Worm (Caenorhabditis elegans) whole organism, L4 larva: ENCODE results near the gene dop-2.

Source experiments
- F37D6.2 ChIP-seq: sonication (generic microtip); optimal IDR thresholded peaks from 2 replicates; lab custom pipeline; 2016; ENCODE audit warnings: mild to moderate bottlenecking, missing genetic modification characterization, missing compliant biosample characterization
- F49E8.2 ChIP-seq: sonication (generic microtip); optimal IDR thresholded peaks from 2 replicates; lab custom pipeline; 2016; ENCODE audit warnings: missing compliant biosample characterization, mild to moderate bottlenecking, missing genetic modification characterization, borderline replicate concordance
- ZK337.2 ChIP-seq: fragments of 200-800 bp; sonication (Bioruptor generic); IDR thresholded peaks from 2 replicates; pipeline ENCODE4 v1.3.6; 2022; ENCODE audit warnings: missing genetic modification reagents, missing genetic modification characterization, missing compliant biosample characterization
- aly-2 ChIP-seq: sonication (generic microtip); optimal IDR thresholded peaks from 2 replicates; lab custom pipeline; 2018; ENCODE audit warnings: missing biosample characterization, missing genetic modification characterization
- ceh-20 ChIP-seq: fragments of 200-800 bp; sonication (Bioruptor generic); IDR thresholded peaks from 2 replicates; pipeline ENCODE4 v1.3.6; 2022; ENCODE audit warnings: missing genetic modification reagents, missing genetic modification characterization, missing compliant biosample characterization
- ceh-82 ChIP-seq: sonication (generic microtip); optimal IDR thresholded peaks from 2 replicates; lab custom pipeline; 2017; ENCODE audit warnings: missing biosample characterization, missing genetic modification characterization
- ctbp-1 ChIP-seq: fragments of 200-800 bp; sonication (Bioruptor generic); IDR thresholded peaks from 2 replicates; pipeline ENCODE4 v1.3.6; 2022; ENCODE audit warnings: missing genetic modification reagents, missing genetic modification characterization, missing compliant biosample characterization
- daf-12 ChIP-seq: fragments of 150-350 bp; optimal IDR thresholded peaks from 2 replicates; lab custom pipeline; 2014; ENCODE audit warnings: missing biosample characterization, missing genetic modification reagents, missing genetic modification characterization
- daf-19 ChIP-seq: fragments of 200-800 bp; sonication (Bioruptor generic); conservative IDR thresholded peaks from 2 replicates; pipeline ENCODE4 v1.3.6; 2022; ENCODE audit warnings: missing genetic modification characterization, missing compliant biosample characterization
- dmd-6 ChIP-seq: fragments of 200-800 bp; sonication (Bioruptor generic); IDR thresholded peaks from 2 replicates; pipeline ENCODE4 v1.3.6; 2022; ENCODE audit warnings: missing genetic modification reagents, missing genetic modification characterization, missing compliant biosample characterization
- dmd-9 ChIP-seq: fragments of 200-800 bp; sonication (Bioruptor generic); IDR thresholded peaks from 2 replicates; pipeline ENCODE4 v1.3.6; 2022; ENCODE audit warnings: missing genetic modification reagents, missing genetic modification characterization, missing compliant biosample characterization
- egl-43 ChIP-seq: fragments of 200-800 bp; sonication (Bioruptor generic); IDR thresholded peaks from 2 replicates; pipeline ENCODE4 v1.3.6; 2022; ENCODE audit warnings: missing genetic modification reagents, missing genetic modification characterization, missing compliant biosample characterization
- fkh-10 ChIP-seq: fragments of 150-350 bp; optimal IDR thresholded peaks from 2 replicates; lab custom pipeline; 2014; ENCODE audit warnings: missing biosample characterization, missing genetic modification reagents, missing genetic modification characterization
- hif-1 ChIP-seq, 2 experiments: sonication (generic microtip); optimal IDR thresholded peaks; 2 replicates each; lab custom pipeline; 2016 to 2017; ENCODE audit warnings: missing compliant biosample characterization in 2 of 2, missing genetic modification characterization in 2 of 2, missing genetic modification reagents in 2 of 2, missing genotype in 2 of 2, mild to moderate bottlenecking in 1 of 2
- hlh-30 ChIP-seq: sonication (generic microtip); optimal IDR thresholded peaks from 2 replicates; lab custom pipeline; 2017; ENCODE audit warnings: antibody characterized with exemption, mild to moderate bottlenecking, missing genetic modification characterization, missing compliant biosample characterization; ENCODE audit not compliant: insufficient read depth
- hmg-1.1 ChIP-seq: fragments of 200-800 bp; sonication (Bioruptor generic); IDR thresholded peaks from 2 replicates; pipeline ENCODE4 v1.3.6; 2022; ENCODE audit warnings: missing genetic modification reagents, missing genetic modification characterization, missing compliant biosample characterization
- lin-1 ChIP-seq: fragments of 200-800 bp; sonication (Bioruptor generic); IDR thresholded peaks from 2 replicates; pipeline ENCODE4 v1.3.6; 2022; ENCODE audit warnings: missing genetic modification reagents, missing genetic modification characterization, missing compliant biosample characterization
- lsy-2 ChIP-seq, 2 experiments: fragments of 150-350 bp in 1 of 2; sonication (generic microtip) in 1 of 2; optimal IDR thresholded peaks; 2 replicates each; lab custom pipeline; 2014 to 2017; ENCODE audit warnings: missing biosample characterization in 2 of 2, missing genetic modification characterization in 2 of 2
- mdl-1 ChIP-seq, 2 experiments: fragments of 150-350 bp in 1 of 2; sonication (generic microtip) in 1 of 2; optimal IDR thresholded peaks; 2 replicates each; lab custom pipeline; 2014 to 2017; ENCODE audit warnings: missing biosample characterization in 2 of 2, missing genetic modification characterization in 2 of 2
- mdt-29 ChIP-seq: fragments of 200-800 bp; sonication (Bioruptor generic); IDR thresholded peaks from 2 replicates; pipeline ENCODE4 v1.3.6; 2022; ENCODE audit warnings: missing genetic modification reagents, missing genetic modification characterization, missing compliant biosample characterization
- mep-1 ChIP-seq: fragments of 150-350 bp; sonication (generic microtip); optimal IDR thresholded peaks from 3 replicates; lab custom pipeline; 2014; ENCODE audit warnings: missing biosample characterization, missing genetic modification characterization
- mes-2 ChIP-seq: sonication (generic microtip); optimal IDR thresholded peaks from 2 replicates; lab custom pipeline; 2016; ENCODE audit warnings: missing genotype, mild to moderate bottlenecking, missing genetic modification characterization, missing compliant biosample characterization; ENCODE audit not compliant: poor library complexity, severe bottlenecking
- mxl-2 ChIP-seq: fragments of 200-800 bp; sonication (Bioruptor generic); conservative IDR thresholded peaks from 2 replicates; pipeline ENCODE4 v1.3.6; 2022; ENCODE audit warnings: missing genetic modification reagents, missing genetic modification characterization, missing compliant biosample characterization
- nhr-102 ChIP-seq: sonication (generic microtip); optimal IDR thresholded peaks from 2 replicates; lab custom pipeline; 2016; ENCODE audit warnings: mild to moderate bottlenecking, missing genetic modification characterization, moderate library complexity, missing compliant biosample characterization
- nhr-48 ChIP-seq: sonication (generic microtip); optimal IDR thresholded peaks from 2 replicates; lab custom pipeline; 2016; ENCODE audit warnings: mild to moderate bottlenecking, missing genetic modification characterization, missing compliant biosample characterization
- nhr-6 ChIP-seq: fragments of 150-350 bp; optimal IDR thresholded peaks from 2 replicates; lab custom pipeline; 2014; ENCODE audit warnings: missing biosample characterization, missing genetic modification characterization
- nhr-76 ChIP-seq: fragments of 150-350 bp; optimal IDR thresholded peaks from 2 replicates; lab custom pipeline; 2014; ENCODE audit warnings: missing biosample characterization, missing genetic modification characterization
- nhr-77 ChIP-seq: fragments of 150-350 bp; optimal IDR thresholded peaks from 2 replicates; lab custom pipeline; 2014; ENCODE audit warnings: missing biosample characterization, missing genetic modification characterization
- pha-4 ChIP-seq, 2 experiments: fragments of 150-350 bp in 1 of 2; fragments of 200-800 bp in 1 of 2; sonication (Bioruptor generic) in 1 of 2; IDR thresholded peaks in 1 of 2; optimal IDR thresholded peaks in 1 of 2; 2 replicates each; pipeline versions ENCODE4 v1.3.6 to Lab custom; 2014 to 2022; ENCODE audit warnings: missing genetic modification characterization in 2 of 2, missing genetic modification reagents in 2 of 2, missing biosample characterization in 1 of 2, missing compliant biosample characterization in 1 of 2
- pqm-1 ChIP-seq: sonication (generic microtip); optimal IDR thresholded peaks from 2 replicates; lab custom pipeline; 2017; ENCODE audit warnings: missing biosample characterization, missing genetic modification characterization
- rbr-2 ChIP-seq: sonication (generic microtip); optimal IDR thresholded peaks from 2 replicates; lab custom pipeline; 2016; ENCODE audit warnings: missing genotype, missing genetic modification characterization, missing compliant biosample characterization
- saeg-2 ChIP-seq: fragments of 200-800 bp; sonication (Bioruptor generic); IDR thresholded peaks from 2 replicates; pipeline ENCODE4 v1.3.6; 2022; ENCODE audit warnings: missing genetic modification reagents, missing genetic modification characterization, missing compliant biosample characterization
- tag-97 ChIP-seq: fragments of 200-800 bp; sonication (Bioruptor generic); IDR thresholded peaks from 2 replicates; pipeline ENCODE4 v1.3.6; 2022; ENCODE audit warnings: missing genetic modification characterization, missing compliant biosample characterization
- tra-1 ChIP-seq: fragments of 200-800 bp; sonication (Bioruptor generic); IDR thresholded peaks from 2 replicates; pipeline ENCODE4 v1.3.6; 2022; ENCODE audit warnings: missing genetic modification reagents, missing genetic modification characterization, missing compliant biosample characterization
- unc-130 ChIP-seq: sonication (generic microtip); optimal IDR thresholded peaks from 2 replicates; lab custom pipeline; 2016; ENCODE audit warnings: missing genetic modification reagents, missing genetic modification characterization, missing compliant biosample characterization
- unc-62 ChIP-seq, 3 experiments: fragments of 150-350 bp in 1 of 3; sonication (generic microtip); optimal IDR thresholded peaks in 2 of 3; peaks in 1 of 3; 1 replicate in 1 of 3; 2 replicates in 2 of 3; lab custom pipeline; 2014 to 2017; ENCODE audit warnings: missing biosample characterization in 3 of 3, missing genetic modification characterization in 3 of 3, missing genetic modification reagents in 3 of 3, missing genotype in 1 of 3
- zfp-3 ChIP-seq: fragments of 200-800 bp; sonication (Bioruptor generic); conservative IDR thresholded peaks from 2 replicates; pipeline ENCODE4 v1.3.6; 2022; ENCODE audit warnings: missing genetic modification reagents, missing genetic modification characterization, missing compliant biosample characterization
- zip-2 ChIP-seq: fragments of 150-350 bp; optimal IDR thresholded peaks from 2 replicates; lab custom pipeline; 2014; ENCODE audit warnings: missing biosample characterization, missing genetic modification characterization
- ztf-7 ChIP-seq: fragments of 150-350 bp; optimal IDR thresholded peaks from 2 replicates; lab custom pipeline; 2014; ENCODE audit warnings: missing biosample characterization, missing genetic modification characterization

Gene dop-2

DNA sequence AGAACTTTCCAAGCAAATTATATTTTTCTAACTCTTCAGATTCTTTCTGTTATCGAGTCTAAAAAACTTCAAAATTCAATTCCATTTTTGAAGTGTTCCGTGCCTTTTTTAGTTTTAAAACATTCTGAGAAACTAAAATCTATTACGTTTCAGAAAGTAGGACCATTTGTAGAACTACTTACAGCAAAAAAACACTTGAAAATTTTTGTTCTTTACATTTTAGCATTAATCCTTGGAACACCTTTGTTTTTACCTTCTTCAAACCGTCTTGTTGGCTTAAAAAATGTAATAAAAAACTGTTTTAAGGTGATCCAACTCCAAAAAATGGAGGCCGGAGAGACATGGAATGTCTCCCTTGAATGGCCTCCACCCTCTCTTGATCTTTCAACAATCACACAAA is at the start of gene dop-2:
Gene dop-2 (plus strand): TSS at position 301 of the 400 bp plus-strand sequence.
- no peak for TF ChIP-seq lin-1
- TF ChIP-seq tag-97, result no peak
- no peak for TF ChIP-seq aly-2 (tag; lab: Kevin White, UChicago)
- TF ChIP-seq dmd-9, result no peak
- TF ChIP-seq lsy-2 (tag; optimal IDR thresholded peaks at IDR 0.05; lab: Kevin White, UChicago), result no peak
- TF ChIP-seq nhr-76 (tag; lab: Kevin White, UChicago), result no peak
- TF ChIP-seq pqm-1 (tag; lab: Kevin White, UChicago), result no peak
- no peak for TF ChIP-seq mep-1 (tag; lab: Kevin White, UChicago)
- TF ChIP-seq mes-2 (tag; lab: Kevin White, UChicago), result no peak

DNA sequence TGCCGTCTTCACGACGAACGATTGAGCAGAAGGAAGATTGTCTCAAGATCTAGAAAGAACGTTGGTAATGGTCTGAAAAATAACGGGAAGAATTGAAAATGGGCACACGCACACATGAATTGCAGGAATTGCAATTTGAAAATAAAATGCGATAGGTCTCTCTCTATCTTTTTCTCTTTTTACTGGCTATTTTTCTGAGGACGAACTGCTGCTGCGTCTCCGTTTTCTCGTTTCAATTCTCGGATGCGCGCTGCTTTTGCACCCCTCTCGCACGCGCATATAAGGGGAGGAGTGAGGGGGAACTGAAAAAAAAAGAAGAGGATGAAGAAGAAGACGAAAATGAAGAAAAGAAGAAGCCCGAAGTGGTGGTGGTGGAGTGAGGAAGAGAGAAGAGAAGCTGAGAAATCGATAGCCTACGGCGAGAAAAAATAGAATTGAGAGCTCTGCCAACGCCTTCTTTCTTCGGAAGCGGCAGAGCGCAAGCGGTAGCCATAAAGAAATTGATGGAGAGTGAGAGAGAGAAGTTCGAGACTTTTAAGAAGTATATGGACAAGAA is 46.7 kb upstream of the dop-2 start, which contains the start of gene rgef-1:
Gene rgef-1 (minus strand): TSS at position 51 of the 556 bp plus-strand sequence.
- TF ChIP-seq zip-2 (tag; lab: Kevin White, UChicago) (no peak), mes-2 (tag; lab: Kevin White, UChicago) (peak; percentile 10), tag-97 (no peak), unc-62 (GFP tag; optimal IDR thresholded peaks at IDR 0.05 in 1 of 2; lab: Kevin White, UChicago) (peak in 1 of 2 experiments; percentile 81), unc-62 (tag; optimal IDR thresholded peaks at IDR 0.05; lab: Kevin White, UChicago) (no peak), mdt-29 (GFP tag; lab: Robert Waterston, UW) (no peak), unc-130 (GFP tag; lab: Kevin White, UChicago) (no peak), mxl-2 (GFP tag; lab: Robert Waterston, UW) (no peak), ztf-7 (tag; lab: Kevin White, UChicago) (no peak), egl-43 (GFP tag; lab: Robert Waterston, UW) (peak; percentile 81), daf-12 (tag; lab: Kevin White, UChicago) (no peak), hif-1 (tag; optimal IDR thresholded peaks at IDR 0.05; lab: Kevin White, UChicago) (peak in 1 of 2 experiments; percentile 33), ceh-20 (0 out of 2 replicates have a peak, but pooled peaks have one; percentile 22), hlh-30 (peak; percentile 56), fkh-10 (peak; percentile 90), ZK337.2 (GFP tag; lab: Robert Waterston, UW) (no peak), lsy-2 (tag; optimal IDR thresholded peaks at IDR 0.05; lab: Kevin White, UChicago) (peak; percentile 41 to 69), tra-1 (GFP tag; lab: Robert Waterston, UW) (no peak), nhr-102 (tag; lab: Kevin White, UChicago) (no peak), nhr-6 (tag; lab: Kevin White, UChicago) (no peak), dmd-6 (0 out of 2 replicates have a peak, but pooled peaks have one; percentile 14), rbr-2 (peak; percentile 87), zfp-3 (GFP tag; lab: Robert Waterston, UW) (no peak), F37D6.2 (tag; lab: Kevin White, UChicago) (peak; percentile 75), pha-4 (GFP tag; IDR thresholded peaks at IDR 0.05; lab: Robert Waterston, UW) (no peak), pha-4 (tag; optimal IDR thresholded peaks at IDR 0.05; lab: Kevin White, UChicago) (no peak), hmg-1.1 (peak; percentile 61), nhr-77 (tag; lab: Kevin White, UChicago) (no peak), nhr-48 (tag; lab: Kevin White, UChicago) (peak; percentile 13), saeg-2 (GFP tag; lab: Robert Waterston, UW) (no peak), mep-1 (tag; lab: Kevin White, UChicago) (peak; percentile 58), F49E8.2 (tag; lab: Kevin White, UChicago) (no peak), daf-19 (GFP tag; lab: Robert Waterston, UW) (no peak), ctbp-1 (peak; percentile 91), mdl-1 (tag; optimal IDR thresholded peaks at IDR 0.05; lab: Kevin White, UChicago) (peak in 1 of 2 experiments; percentile 84), ceh-82 (no peak)
- TF ChIP-seq, all 104 proteins: peak for 16
